Worm (Caenorhabditis elegans): ENCODE measurements around the gene mdt-15.

- TF ChIP-seq sptf-1 (tag; optimal IDR thresholded peaks at IDR 0.05) (no peak), nhr-28 (tag; optimal IDR thresholded peaks at IDR 0.05) (no peak), M03D4.4 (tag; optimal IDR thresholded peaks at IDR 0.05) (no peak)
Observed at ce11 chrIII:5874664-5875417, 41.3 kb upstream of the mdt-15 start.
